Worm (Caenorhabditis elegans) whole organism, L1 larva: ENCODE data around the gene C29E4.12.

Source experiments
- F16B12.6 ChIP-seq: fragments of 150-350 bp; optimal IDR thresholded peaks from 2 replicates; lab custom pipeline; 2014; ENCODE audit warnings: missing biosample characterization, missing genetic modification characterization
- Y116A8C.19 ChIP-seq: sonication (generic microtip); optimal IDR thresholded peaks from 2 replicates; lab custom pipeline; 2016; ENCODE audit warnings: missing compliant biosample characterization, missing genetic modification characterization, borderline replicate concordance
- aha-1 ChIP-seq: fragments of 150-350 bp; optimal IDR thresholded peaks from 2 replicates; lab custom pipeline; 2014; ENCODE audit warnings: missing biosample characterization, missing genetic modification characterization
- ama-1 ChIP-seq: fragments of 150-350 bp; optimal IDR thresholded peaks from 2 replicates; lab custom pipeline; 2014
- blmp-1 ChIP-seq: fragments of 150-350 bp; optimal IDR thresholded peaks from 2 replicates; lab custom pipeline; 2014; ENCODE audit warnings: missing biosample characterization, missing genetic modification characterization
- ces-1 ChIP-seq: fragments of 150-350 bp; optimal IDR thresholded peaks from 2 replicates; lab custom pipeline; 2014; ENCODE audit warnings: missing biosample characterization, missing genetic modification reagents, missing genetic modification characterization
- dpl-1 ChIP-seq, 3 experiments: fragments of 150-350 bp in 2 of 3; sonication (generic microtip) in 1 of 3; optimal IDR thresholded peaks; 2 replicates each; lab custom pipeline; 2014 to 2017; ENCODE audit warnings: missing biosample characterization in 3 of 3, missing genetic modification characterization in 3 of 3, missing genetic modification reagents in 3 of 3
- efl-1 ChIP-seq, 4 experiments: fragments of 150-350 bp; optimal IDR thresholded peaks in 3 of 4; peaks in 1 of 4; 1 replicate in 1 of 4; 2 replicates in 3 of 4; lab custom pipeline; 2014; ENCODE audit warnings: missing biosample characterization in 2 of 4, missing genetic modification characterization in 2 of 4, missing genetic modification reagents in 2 of 4
- efl-3 ChIP-seq: fragments of 200-800 bp; sonication (Bioruptor generic); optimal IDR thresholded peaks from 2 replicates; lab custom pipeline; 2018; ENCODE audit warnings: mild to moderate bottlenecking, missing genetic modification characterization, missing compliant biosample characterization
- egl-27 ChIP-seq, 2 experiments: fragments of 150-350 bp in 1 of 2; sonication (generic microtip); optimal IDR thresholded peaks; 3 replicates each; lab custom pipeline; 2017 to 2018; ENCODE audit warnings: missing biosample characterization in 2 of 2, missing genetic modification characterization in 2 of 2, missing genetic modification reagents in 2 of 2
- elt-2 ChIP-seq: sonication (generic microtip); optimal IDR thresholded peaks from 2 replicates; lab custom pipeline; 2016; ENCODE audit warnings: missing genetic modification characterization, mild to moderate bottlenecking, inconsistent platforms, missing compliant biosample characterization, missing genetic modification reagents
- fkh-10 ChIP-seq: sonication (generic microtip); optimal IDR thresholded peaks from 2 replicates; lab custom pipeline; 2017; ENCODE audit warnings: missing biosample characterization, missing genetic modification reagents, missing genetic modification characterization
- fkh-4 ChIP-seq: sonication (generic microtip); optimal IDR thresholded peaks from 2 replicates; lab custom pipeline; 2016; ENCODE audit warnings: missing compliant biosample characterization, missing genetic modification characterization, borderline replicate concordance
- hlh-4 ChIP-seq: sonication (generic microtip); optimal IDR thresholded peaks from 2 replicates; lab custom pipeline; 2016; ENCODE audit warnings: mild to moderate bottlenecking, missing genetic modification characterization, missing compliant biosample characterization
- irx-1 ChIP-seq: sonication (generic microtip); optimal IDR thresholded peaks from 2 replicates; lab custom pipeline; 2016; ENCODE audit warnings: missing genetic modification characterization, missing compliant biosample characterization
- isw-1 ChIP-seq: fragments of 200-800 bp; sonication (Bioruptor generic); IDR thresholded peaks from 2 replicates; pipeline ENCODE4 v1.3.6; 2022; ENCODE audit warnings: missing genetic modification characterization, missing compliant biosample characterization
- jun-1 ChIP-seq: fragments of 150-350 bp; optimal IDR thresholded peaks from 2 replicates; lab custom pipeline; 2014; ENCODE audit warnings: missing biosample characterization, missing genetic modification reagents, missing genetic modification characterization
- lin-13 ChIP-seq: fragments of 150-350 bp; optimal IDR thresholded peaks from 2 replicates; lab custom pipeline; 2014; ENCODE audit warnings: missing biosample characterization, missing genetic modification reagents, missing genetic modification characterization
- lin-14 ChIP-seq: fragments of 200-800 bp; sonication (Bioruptor generic); optimal IDR thresholded peaks from 2 replicates; lab custom pipeline; 2018; ENCODE audit warnings: mild to moderate bottlenecking, missing genetic modification characterization, moderate library complexity, missing compliant biosample characterization
- lin-15B ChIP-seq: fragments of 150-350 bp; sonication (generic microtip); optimal IDR thresholded peaks from 3 replicates; lab custom pipeline; 2014; ENCODE audit warnings: missing biosample characterization, missing genetic modification characterization
- lsy-2 ChIP-seq, 2 experiments: fragments of 150-350 bp; optimal IDR thresholded peaks; 2 replicates each; lab custom pipeline; 2014; ENCODE audit warnings: missing biosample characterization in 2 of 2, missing genetic modification characterization in 2 of 2
- mdl-1 ChIP-seq, 2 experiments: fragments of 150-350 bp; optimal IDR thresholded peaks; 2 replicates each; lab custom pipeline; 2014 to 2017; ENCODE audit warnings: missing biosample characterization in 2 of 2, missing genetic modification characterization in 2 of 2, inconsistent platforms in 1 of 2
- nhr-11 ChIP-seq: fragments of 150-350 bp; optimal IDR thresholded peaks from 2 replicates; lab custom pipeline; 2014; ENCODE audit warnings: missing biosample characterization, missing genetic modification characterization
- nhr-12 ChIP-seq: sonication (generic microtip); optimal IDR thresholded peaks from 2 replicates; lab custom pipeline; 2017; ENCODE audit warnings: missing biosample characterization, missing genetic modification characterization
- nhr-19 ChIP-seq: fragments of 200-800 bp; sonication (Bioruptor generic); conservative IDR thresholded peaks from 2 replicates; pipeline ENCODE4 v1.3.6; 2022; ENCODE audit warnings: missing genetic modification characterization, missing compliant biosample characterization
- nhr-20 ChIP-seq: sonication (generic microtip); optimal IDR thresholded peaks from 2 replicates; lab custom pipeline; 2016; ENCODE audit warnings: mild to moderate bottlenecking, missing genetic modification characterization, missing compliant biosample characterization
- nhr-47 ChIP-seq: sonication (generic microtip); optimal IDR thresholded peaks from 2 replicates; lab custom pipeline; 2016; ENCODE audit warnings: mild to moderate bottlenecking, missing genetic modification characterization, moderate library complexity, missing compliant biosample characterization
- nhr-85 ChIP-seq: sonication (generic microtip); peaks from one replicate; lab custom pipeline; 2016; ENCODE audit warnings: missing genetic modification characterization, inconsistent platforms, missing compliant biosample characterization
- pag-3 ChIP-seq: sonication (generic microtip); optimal IDR thresholded peaks from 2 replicates; lab custom pipeline; 2017; ENCODE audit warnings: missing genetic modification characterization, mild to moderate bottlenecking, missing compliant biosample characterization, antibody characterized with exemption, borderline replicate concordance; ENCODE audit not compliant: insufficient read depth
- pax-3 ChIP-seq: fragments of 200-800 bp; sonication (Bioruptor generic); optimal IDR thresholded peaks from 2 replicates; lab custom pipeline; 2018; ENCODE audit warnings: mild to moderate bottlenecking, missing genetic modification characterization, moderate library complexity, missing compliant biosample characterization
- skn-1 ChIP-seq: fragments of 150-350 bp; optimal IDR thresholded peaks from 2 replicates; lab custom pipeline; 2014; ENCODE audit warnings: missing biosample characterization, missing genetic modification characterization
- snpc-4 ChIP-seq: fragments of 150-350 bp; optimal IDR thresholded peaks from 2 replicates; lab custom pipeline; 2014; ENCODE audit warnings: missing biosample characterization, missing genetic modification characterization
- snu-23 ChIP-seq: sonication (generic microtip); optimal IDR thresholded peaks from 2 replicates; lab custom pipeline; 2016; ENCODE audit warnings: missing genetic modification characterization, missing compliant biosample characterization
- sox-4 ChIP-seq: sonication (generic microtip); optimal IDR thresholded peaks from 2 replicates; lab custom pipeline; 2016; ENCODE audit warnings: missing genetic modification characterization, missing compliant biosample characterization
- sup-37 ChIP-seq: fragments of 200-800 bp; sonication (Bioruptor generic); optimal IDR thresholded peaks from 2 replicates; lab custom pipeline; 2018; ENCODE audit warnings: mild to moderate bottlenecking, missing genetic modification characterization, missing compliant biosample characterization
- swsn-7 ChIP-seq: sonication (generic microtip); optimal IDR thresholded peaks from 2 replicates; lab custom pipeline; 2016; ENCODE audit warnings: missing genetic modification characterization, missing compliant biosample characterization
- tlp-1 ChIP-seq: fragments of 150-350 bp; optimal IDR thresholded peaks from 2 replicates; lab custom pipeline; 2014; ENCODE audit warnings: missing biosample characterization, missing genetic modification characterization
- unc-130 ChIP-seq: fragments of 150-350 bp; optimal IDR thresholded peaks from 2 replicates; lab custom pipeline; 2017; ENCODE audit warnings: missing biosample characterization, missing genetic modification characterization, inconsistent platforms
- unc-30 ChIP-seq: sonication (generic microtip); optimal IDR thresholded peaks from 2 replicates; lab custom pipeline; 2017; ENCODE audit warnings: missing biosample characterization, missing genetic modification characterization
- unc-62 ChIP-seq: fragments of 150-350 bp; optimal IDR thresholded peaks from 2 replicates; lab custom pipeline; 2014; ENCODE audit warnings: missing biosample characterization, missing genetic modification reagents, missing genetic modification characterization
- zag-1 ChIP-seq: fragments of 150-350 bp; optimal IDR thresholded peaks from 2 replicates; lab custom pipeline; 2014; ENCODE audit warnings: missing biosample characterization, missing genetic modification characterization
- zip-4 ChIP-seq: fragments of 200-800 bp; sonication (Bioruptor generic); optimal IDR thresholded peaks from 2 replicates; lab custom pipeline; 2018; ENCODE audit warnings: mild to moderate bottlenecking, missing genetic modification characterization, moderate library complexity, missing compliant biosample characterization
- ztf-11 ChIP-seq, 2 experiments: sonication (generic microtip); optimal IDR thresholded peaks; 2 replicates each; lab custom pipeline; 2016 to 2017; ENCODE audit warnings: missing genetic modification characterization in 2 of 2, missing biosample characterization in 1 of 2, missing compliant biosample characterization in 1 of 2

C29E4.12 gene

ce11 chrIII:7978723-7979122 lies 37.8 kb downstream of the C29E4.12 start (continued):
- TF ChIP-seq nhr-20 (tag; lab: Kevin White, UChicago) = peak; percentile 78
- TF ChIP-seq sox-4 = no peak
- TF ChIP-seq dpl-1 (GFP tag; optimal IDR thresholded peaks at IDR 0.05; lab: Kevin White, UChicago) = peak; percentile 20 to 46 (median 26)
- no peak for TF ChIP-seq Y116A8C.19
- no peak for TF ChIP-seq lin-15B (tag; lab: Kevin White, UChicago)
- no peak for TF ChIP-seq aha-1
- TF ChIP-seq blmp-1 (tag; lab: Kevin White, UChicago) = peak; percentile 46
- TF ChIP-seq nhr-12 (tag; lab: Kevin White, UChicago) = no peak
- TF ChIP-seq unc-62 = no peak
- TF ChIP-seq irx-1 (tag; lab: Kevin White, UChicago) = peak; percentile 56
- TF ChIP-seq fkh-10 (GFP tag; lab: Kevin White, UChicago) = no peak
- no peak for TF ChIP-seq hlh-4 (tag; lab: Kevin White, UChicago)
- TF ChIP-seq lin-14 = peak; percentile 86
- no peak for TF ChIP-seq pax-3
- TF ChIP-seq jun-1 = peak; percentile 26
- no peak for TF ChIP-seq unc-30
- TF ChIP-seq ama-1 (lab: Kevin White, UChicago) = no peak
- TF ChIP-seq pag-3 (tag; lab: Kevin White, UChicago) = no peak
- peak; percentile 33 for TF ChIP-seq lin-13 (GFP tag; lab: Kevin White, UChicago)
- TF ChIP-seq F16B12.6 = peak; percentile 40
- TF ChIP-seq zag-1 = no peak
- no peak for TF ChIP-seq egl-27 (tag; optimal IDR thresholded peaks at IDR 0.05; lab: Kevin White, UChicago)
- peak; percentile 57 to 67 for TF ChIP-seq lsy-2 (tag; optimal IDR thresholded peaks at IDR 0.05; lab: Kevin White, UChicago)
- no peak for TF ChIP-seq mdl-1 (tag; optimal IDR thresholded peaks at IDR 0.05; lab: Kevin White, UChicago)
- no peak for TF ChIP-seq tlp-1 (tag; lab: Kevin White, UChicago)
- TF ChIP-seq efl-1 (optimal IDR thresholded peaks at IDR 0.05; lab: Kevin White, UChicago) = peak; percentile 68 to 79
- TF ChIP-seq efl-1 (GFP tag; optimal IDR thresholded peaks at IDR 0.05 in 1 of 2; lab: Kevin White, UChicago) = peak; percentile 46 to 92
- peak; percentile 60 for TF ChIP-seq nhr-47 (tag; lab: Kevin White, UChicago)
- peak; percentile 77 for TF ChIP-seq snu-23 (GFP tag; lab: Kevin White, UChicago)
- no peak for TF ChIP-seq efl-3 (GFP tag; lab: Kevin White, UChicago)
- peak; percentile 3 for TF ChIP-seq unc-130 (tag; lab: Kevin White, UChicago)

ce11 chrIII:7979659-7980058 lies 38.7 kb downstream of the C29E4.12 start, which contains the start of gene clp-1:
clp-1 (plus strand) TSS chrIII:7979959.
- TF ChIP-seq lin-14 (peak; percentile 44), zip-4 (GFP tag; lab: Kevin White, UChicago) (no peak), ztf-11 (tag; optimal IDR thresholded peaks at IDR 0.05; lab: Kevin White, UChicago) (no peak), nhr-85 (peak; percentile 11), isw-1 (no peak)

- TF ChIP-seq egl-27 (tag; optimal IDR thresholded peaks at IDR 0.05; lab: Kevin White, UChicago) (no peak), ces-1 (GFP tag; lab: Kevin White, UChicago) (no peak), skn-1 (no peak)
Observed at ce11 chrIII:7981233-7981632, 40.3 kb downstream of the C29E4.12 start.

- TF ChIP-seq nhr-19 (no peak), fkh-4 (tag; lab: Kevin White, UChicago) (no peak), elt-2 (no peak), unc-62 (no peak), efl-3 (GFP tag; lab: Kevin White, UChicago) (no peak), sup-37 (GFP tag; lab: Kevin White, UChicago) (no peak), swsn-7 (tag; lab: Kevin White, UChicago) (no peak), ztf-11 (tag; optimal IDR thresholded peaks at IDR 0.05; lab: Kevin White, UChicago) (no peak), dpl-1 (GFP tag; optimal IDR thresholded peaks at IDR 0.05; lab: Kevin White, UChicago) (no peak), nhr-11 (tag; lab: Kevin White, UChicago) (no peak), nhr-12 (tag; lab: Kevin White, UChicago) (no peak), isw-1 (no peak), snpc-4 (tag; lab: Kevin White, UChicago) (no peak)
Observed at ce11 chrIII:7981938-7982337, 41.0 kb downstream of the C29E4.12 start.
